Fruit fly (Drosophila melanogaster) whole organism, adult: ENCODE measurements around the gene Recs1.

Experiments
- CG5204 ChIP-seq: fragments of 200-800 bp; sonication (Bioruptor generic); optimal IDR thresholded peaks from 2 replicates; lab custom pipeline; 2016; ENCODE audit warnings: missing biosample characterization, missing genetic modification characterization
- CG7045 ChIP-seq: fragments of 200-800 bp; sonication (Bioruptor generic); optimal IDR thresholded peaks from 2 replicates; lab custom pipeline; 2017; ENCODE audit warnings: missing biosample characterization, mild to moderate bottlenecking, missing genetic modification characterization
- pad ChIP-seq: fragments of 200-800 bp; sonication (Bioruptor generic); optimal IDR thresholded peaks from 3 replicates; lab custom pipeline; 2017; ENCODE audit warnings: missing biosample characterization, missing genetic modification characterization, mild to moderate bottlenecking, moderate library complexity, missing genetic modification reagents

DNA sequence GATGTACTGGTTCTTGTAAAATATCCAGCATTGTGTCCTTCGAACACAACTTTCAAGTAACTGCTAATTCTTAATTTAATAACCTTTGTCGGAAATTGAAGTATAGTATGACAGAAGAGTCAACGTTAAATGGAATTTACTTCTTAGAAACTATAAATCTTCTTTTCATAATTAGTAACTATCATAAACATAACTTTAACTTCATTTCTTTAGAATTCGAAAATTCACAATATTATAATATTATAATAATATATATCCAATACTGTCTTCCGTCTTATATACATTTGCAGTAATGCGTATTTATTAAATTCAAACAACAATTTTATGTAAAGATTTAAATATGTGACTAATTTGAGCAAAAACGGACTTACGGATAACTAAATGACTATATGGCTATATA is at the start of gene Recs1:
- TF ChIP-seq CG5204 (GFP tag; lab: Kevin White, UChicago): no peak
- no peak for TF ChIP-seq CG7045
- no peak for TF ChIP-seq pad (GFP tag; lab: Kevin White, UChicago)
